Worm (Caenorhabditis elegans) whole organism, L4/young adult: ENCODE measurements around the gene aldo-1.

Experiments used
- W03F9.2 ChIP-seq: fragments of 150-350 bp; optimal IDR thresholded peaks from 2 replicates; lab custom pipeline; 2014; ENCODE audit warnings: missing biosample characterization, missing genetic modification characterization
- dao-5 ChIP-seq: sonication (generic microtip); optimal IDR thresholded peaks from 2 replicates; lab custom pipeline; 2016; ENCODE audit warnings: missing genotype, missing genetic modification characterization, moderate library complexity, missing compliant biosample characterization
- him-1 ChIP-seq: sonication (generic microtip); optimal IDR thresholded peaks from 2 replicates; lab custom pipeline; 2016; ENCODE audit warnings: missing genotype, missing genetic modification reagents, missing genetic modification characterization, missing compliant biosample characterization

- TF ChIP-seq him-1 (tag; lab: Kevin White, UChicago) (no peak), W03F9.2 (no peak), dao-5 (tag; lab: Kevin White, UChicago) (no peak)
Measured at ce11 chrIII:13527424-13528097, 37.2 kb downstream of the aldo-1 start, which contains the start of gene lron-13.
